Worm (Caenorhabditis elegans) whole organism, early embryonic: ENCODE data around the gene F54H5.5.

Experiments
- F13C5.2 ChIP-seq: sonication (generic microtip); optimal IDR thresholded peaks from 2 replicates; lab custom pipeline; 2017; ENCODE audit warnings: mild to moderate bottlenecking, missing genetic modification characterization, inconsistent platforms, missing compliant biosample characterization
- ama-1 ChIP-seq: fragments of 150-350 bp; optimal IDR thresholded peaks from 2 replicates; lab custom pipeline; 2014
- flt-1 ChIP-seq: fragments of 200-800 bp; sonication (Bioruptor generic); IDR thresholded peaks from 2 replicates; pipeline ENCODE4 v1.3.6; 2022; ENCODE audit warnings: missing genetic modification characterization, missing compliant biosample characterization
- tbx-37 ChIP-seq: fragments of 200-800 bp; sonication (Bioruptor generic); conservative IDR thresholded peaks from 2 replicates; pipeline ENCODE4 v1.3.6; 2022; ENCODE audit warnings: missing genetic modification reagents, missing genetic modification characterization, missing compliant biosample characterization

- TF ChIP-seq ama-1: no peak
- TF ChIP-seq flt-1 (GFP tag; lab: Robert Waterston, UW): no peak
- TF ChIP-seq tbx-37: no peak
- TF ChIP-seq F13C5.2 (tag; lab: Kevin White, UChicago): no peak
Observed at ce11 chrII:6658766-6659165, 31.7 kb upstream of the F54H5.5 start, which contains the start of gene T19D12.10.
